Fruit fly (Drosophila melanogaster): ENCODE results near the gene nsl1.

dm6 chr3R:15779505-15779904 is 14.1 kb upstream of the nsl1 start, which contains the start of gene CG5614:
- TF ChIP-seq CG8478 (optimal IDR thresholded peaks at IDR 0.05) (no peak), CTCF (optimal IDR thresholded peaks at IDR 0.05) (no peak)
